Fruit fly (Drosophila melanogaster) whole organism, embryonic: Measurements from ENCODE around the gene Adck5.

Source experiments
- Antp ChIP-seq: fragments of 200-800 bp; sonication (Bioruptor generic); optimal IDR thresholded peaks from 3 replicates; lab custom pipeline; 2016; ENCODE audit warnings: missing biosample characterization, missing genetic modification characterization
- B-H1 ChIP-seq: fragments of 200-800 bp; sonication (Bioruptor generic); IDR thresholded peaks from 3 replicates; pipeline ENCODE4 v1.3.6; 2022; ENCODE audit warnings: missing biosample characterization, missing genetic modification characterization
- B-H2 ChIP-seq: fragments of 200-800 bp; sonication (Bioruptor generic); optimal IDR thresholded peaks from 2 replicates; lab custom pipeline; 2018; ENCODE audit warnings: missing biosample characterization, mild to moderate bottlenecking, missing genetic modification characterization
- Bdp1 ChIP-seq: fragments of 200-800 bp; sonication (Bioruptor generic); optimal IDR thresholded peaks from 3 replicates; lab custom pipeline; 2016; ENCODE audit warnings: missing biosample characterization, missing genetic modification characterization
- Blimp-1 ChIP-seq: fragments of 200-800 bp; sonication (Bioruptor generic); optimal IDR thresholded peaks from 3 replicates; lab custom pipeline; 2018; ENCODE audit warnings: missing biosample characterization, missing genetic modification characterization, mild to moderate bottlenecking, moderate library complexity, missing genetic modification reagents
- CG11247 ChIP-seq: fragments of 200-800 bp; sonication (Bioruptor generic); IDR thresholded peaks from 2 replicates; pipeline ENCODE4 v1.3.6; 2022; ENCODE audit warnings: missing biosample characterization, missing genetic modification characterization
- CG11723 ChIP-seq: fragments of 200-800 bp; sonication (Bioruptor generic); optimal IDR thresholded peaks from 2 replicates; lab custom pipeline; 2017; ENCODE audit warnings: missing biosample characterization, mild to moderate bottlenecking, missing genetic modification characterization
- CG1233 ChIP-seq: fragments of 200-800 bp; sonication (Bioruptor generic); optimal IDR thresholded peaks from 4 replicates; lab custom pipeline; 2018; ENCODE audit warnings: missing biosample characterization, mild to moderate bottlenecking, missing genetic modification characterization
- CG13296 ChIP-seq: fragments of 200-800 bp; sonication (Bioruptor generic); optimal IDR thresholded peaks from 3 replicates; lab custom pipeline; 2018; ENCODE audit warnings: missing biosample characterization, mild to moderate bottlenecking, missing genetic modification characterization
- CG17912 ChIP-seq: fragments of 200-800 bp; sonication (Bioruptor generic); optimal IDR thresholded peaks from 2 replicates; lab custom pipeline; 2018; ENCODE audit warnings: missing biosample characterization, mild to moderate bottlenecking, missing genetic modification characterization
- CG18476 ChIP-seq: fragments of 200-800 bp; sonication (Bioruptor generic); optimal IDR thresholded peaks from 2 replicates; lab custom pipeline; 2016; ENCODE audit warnings: missing biosample characterization, mild to moderate bottlenecking, missing genetic modification characterization
- CG18764 ChIP-seq: fragments of 200-800 bp; sonication (Bioruptor generic); optimal IDR thresholded peaks from 3 replicates; lab custom pipeline; 2016; ENCODE audit warnings: missing biosample characterization, missing genetic modification characterization
- CG31441 ChIP-seq: fragments of 200-800 bp; sonication (Bioruptor generic); IDR thresholded peaks from 2 replicates; pipeline ENCODE4 v1.3.6; 2022; ENCODE audit warnings: missing biosample characterization, missing genetic modification characterization
- CG3163 ChIP-seq: fragments of 200-800 bp; sonication (Bioruptor generic); optimal IDR thresholded peaks from 3 replicates; lab custom pipeline; 2016; ENCODE audit warnings: missing biosample characterization, missing genetic modification characterization
- CG34422 ChIP-seq: fragments of 200-800 bp; sonication (Bioruptor generic); IDR thresholded peaks from 3 replicates; pipeline ENCODE4 v1.3.6; 2022; ENCODE audit warnings: missing biosample characterization, missing genetic modification characterization
- CG6854 ChIP-seq: fragments of 200-800 bp; sonication (Bioruptor generic); optimal IDR thresholded peaks from 3 replicates; lab custom pipeline; 2017; ENCODE audit warnings: missing biosample characterization, mild to moderate bottlenecking, missing genetic modification characterization
- CG7786 ChIP-seq: fragments of 200-800 bp; sonication (Bioruptor generic); optimal IDR thresholded peaks from 2 replicates; lab custom pipeline; 2016; ENCODE audit warnings: missing biosample characterization, missing genetic modification characterization
- CG7987 ChIP-seq: fragments of 200-800 bp; sonication (Bioruptor generic); optimal IDR thresholded peaks from 2 replicates; lab custom pipeline; 2018; ENCODE audit warnings: missing biosample characterization, mild to moderate bottlenecking, missing genetic modification characterization, moderate library complexity
- CG8388 ChIP-seq: fragments of 200-800 bp; sonication (Bioruptor generic); optimal IDR thresholded peaks from 2 replicates; lab custom pipeline; 2019; ENCODE audit warnings: missing biosample characterization, mild to moderate bottlenecking, missing genetic modification characterization, moderate library complexity
- D ChIP-seq, 2 experiments: fragments of 200-800 bp in 1 of 2; fragments of >200 bp in 1 of 2; sonication (Bioruptor generic) in 1 of 2; optimal IDR thresholded peaks; 2 replicates in 1 of 2; 3 replicates in 1 of 2; lab custom pipeline; 2017; ENCODE audit warnings: mild to moderate bottlenecking in 1 of 2, missing biosample characterization in 1 of 2, missing genetic modification characterization in 1 of 2, missing genetic modification reagents in 1 of 2
- Dll ChIP-seq: fragments of 200-800 bp; sonication (Bioruptor generic); IDR thresholded peaks from 4 replicates; pipeline ENCODE4 v1.3.6; 2022; ENCODE audit warnings: missing biosample characterization, missing genetic modification characterization; ENCODE audit not compliant: partially characterized antibody
- Eip74EF ChIP-seq, 2 experiments: fragments of 200-800 bp in 1 of 2; fragments of >200 bp in 1 of 2; sonication (Bioruptor generic) in 1 of 2; optimal IDR thresholded peaks; 2 replicates each; lab custom pipeline; 2017 to 2019; ENCODE audit warnings: missing biosample characterization in 2 of 2, missing genetic modification characterization in 2 of 2, mild to moderate bottlenecking in 1 of 2, moderate library complexity in 1 of 2
- Elba2 ChIP-seq: fragments of 200-800 bp; sonication (Bioruptor generic); optimal IDR thresholded peaks from 3 replicates; lab custom pipeline; 2016; ENCODE audit warnings: missing biosample characterization, missing genetic modification characterization
- Ets97D ChIP-seq: fragments of 200-800 bp; sonication (Bioruptor generic); optimal IDR thresholded peaks from 3 replicates; lab custom pipeline; 2016; ENCODE audit warnings: missing biosample characterization, missing genetic modification characterization
- Fer1 ChIP-seq: fragments of 200-800 bp; sonication (Bioruptor generic); optimal IDR thresholded peaks from 2 replicates; lab custom pipeline; 2017; ENCODE audit warnings: missing biosample characterization, mild to moderate bottlenecking, missing genetic modification characterization
- HLH3B ChIP-seq: fragments of 200-800 bp; sonication (Bioruptor generic); IDR thresholded peaks from 2 replicates; pipeline ENCODE4 v1.3.6; 2022; ENCODE audit warnings: missing biosample characterization, missing genetic modification characterization
- MTF-1 ChIP-seq: fragments of 200-800 bp; sonication (Bioruptor generic); optimal IDR thresholded peaks from 2 replicates; lab custom pipeline; 2018; ENCODE audit warnings: missing biosample characterization, mild to moderate bottlenecking, missing genetic modification characterization, borderline replicate concordance
- Myb ChIP-seq: fragments of 200-800 bp; sonication (Bioruptor generic); optimal IDR thresholded peaks from 2 replicates; lab custom pipeline; 2016; ENCODE audit warnings: missing biosample characterization, missing genetic modification characterization
- PHDP ChIP-seq: fragments of 200-800 bp; sonication (Bioruptor generic); optimal IDR thresholded peaks from 3 replicates; lab custom pipeline; 2018; ENCODE audit warnings: missing biosample characterization, mild to moderate bottlenecking, missing genetic modification characterization, moderate library complexity
- Six4 ChIP-seq: fragments of 200-800 bp; sonication (Bioruptor generic); optimal IDR thresholded peaks from 2 replicates; lab custom pipeline; 2016; ENCODE audit warnings: missing biosample characterization, missing genetic modification characterization
- Sox100B ChIP-seq: fragments of 200-800 bp; sonication (Bioruptor generic); optimal IDR thresholded peaks from 3 replicates; lab custom pipeline; 2018; ENCODE audit warnings: missing biosample characterization, mild to moderate bottlenecking, missing genetic modification characterization
- Taf1 ChIP-seq: fragments of 200-800 bp; sonication (Bioruptor generic); IDR thresholded peaks from 2 replicates; pipeline ENCODE4 v1.3.6; 2022; ENCODE audit warnings: missing biosample characterization, missing genetic modification characterization
- Trl ChIP-seq, 3 experiments: fragments of >200 bp in 2 of 3; fragments of 200-800 bp in 1 of 3; sonication (Bioruptor generic) in 1 of 3; optimal IDR thresholded peaks; 2 replicates in 1 of 3; 3 replicates in 2 of 3; lab custom pipeline; 2016 to 2017; ENCODE audit warnings: missing biosample characterization in 1 of 3, missing genetic modification characterization in 1 of 3
- chif ChIP-seq, 2 experiments: fragments of 200-800 bp; sonication (Bioruptor generic); optimal IDR thresholded peaks; 3 replicates each; lab custom pipeline; 2016; ENCODE audit warnings: missing biosample characterization in 2 of 2, missing genetic modification characterization in 2 of 2
- cwo ChIP-seq: fragments of 200-800 bp; sonication (Bioruptor generic); optimal IDR thresholded peaks from 3 replicates; lab custom pipeline; 2017; ENCODE audit warnings: missing biosample characterization, missing genetic modification characterization, mild to moderate bottlenecking, moderate library complexity, missing genetic modification reagents
- danr ChIP-seq: fragments of 200-800 bp; sonication (Bioruptor generic); IDR thresholded peaks from 2 replicates; pipeline ENCODE4 v1.3.6; 2022; ENCODE audit warnings: missing biosample characterization, missing genetic modification characterization
- disco-r ChIP-seq: fragments of 200-800 bp; sonication (Bioruptor generic); optimal IDR thresholded peaks from 2 replicates; lab custom pipeline; 2016; ENCODE audit warnings: missing biosample characterization, missing genetic modification characterization
- exex ChIP-seq: fragments of 200-800 bp; sonication (Bioruptor generic); optimal IDR thresholded peaks from 4 replicates; lab custom pipeline; 2018; ENCODE audit warnings: missing biosample characterization, mild to moderate bottlenecking, missing genetic modification characterization, moderate library complexity
- gro ChIP-seq: fragments of 200-800 bp; sonication (Bioruptor generic); optimal IDR thresholded peaks from 2 replicates; lab custom pipeline; 2016; ENCODE audit warnings: missing biosample characterization, missing genetic modification characterization
- h ChIP-seq: fragments of >200 bp; optimal IDR thresholded peaks from 2 replicates; lab custom pipeline; 2017
- hkb ChIP-seq, 2 experiments: fragments of 200-800 bp in 1 of 2; fragments of >200 bp in 1 of 2; sonication (Bioruptor generic) in 1 of 2; IDR thresholded peaks in 1 of 2; optimal IDR thresholded peaks in 1 of 2; 2 replicates each; pipeline versions ENCODE4 v1.3.6 to Lab custom; 2017 to 2022; ENCODE audit warnings: missing biosample characterization in 1 of 2, missing genetic modification characterization in 1 of 2
- klu ChIP-seq: fragments of 200-800 bp; sonication (Bioruptor generic); IDR thresholded peaks from 2 replicates; pipeline ENCODE4 v1.3.6; 2022; ENCODE audit warnings: missing biosample characterization, missing genetic modification characterization
- peb ChIP-seq: fragments of 200-800 bp; sonication (Bioruptor generic); IDR thresholded peaks from 2 replicates; pipeline ENCODE4 v1.3.6; 2022; ENCODE audit warnings: missing biosample characterization, missing genetic modification characterization
- pita ChIP-seq: fragments of 200-800 bp; sonication (Bioruptor generic); optimal IDR thresholded peaks from 2 replicates; lab custom pipeline; 2017; ENCODE audit warnings: missing biosample characterization, mild to moderate bottlenecking, missing genetic modification characterization
- scrt ChIP-seq: fragments of 200-800 bp; sonication (Bioruptor generic); optimal IDR thresholded peaks from 2 replicates; lab custom pipeline; 2018; ENCODE audit warnings: missing biosample characterization, mild to moderate bottlenecking, missing genetic modification characterization, moderate library complexity
- slbo ChIP-seq: fragments of 200-800 bp; sonication (Bioruptor generic); IDR thresholded peaks from 2 replicates; pipeline ENCODE4 v1.3.6; 2022; ENCODE audit warnings: missing biosample characterization, missing genetic modification characterization
- wdn ChIP-seq: fragments of 200-800 bp; sonication (Bioruptor generic); IDR thresholded peaks from 2 replicates; pipeline ENCODE4 v1.3.6; 2022; ENCODE audit warnings: missing biosample characterization, missing genetic modification characterization
- wek ChIP-seq: fragments of 200-800 bp; sonication (Bioruptor generic); optimal IDR thresholded peaks from 3 replicates; lab custom pipeline; 2018; ENCODE audit warnings: missing biosample characterization, mild to moderate bottlenecking, missing genetic modification characterization, moderate library complexity
- z ChIP-seq: fragments of 200-800 bp; sonication (Bioruptor generic); IDR thresholded peaks from 3 replicates; pipeline ENCODE4 v1.3.6; 2022; ENCODE audit warnings: missing biosample characterization, missing genetic modification characterization
- zfh2 ChIP-seq: fragments of 200-800 bp; sonication (Bioruptor generic); optimal IDR thresholded peaks from 2 replicates; lab custom pipeline; 2016; ENCODE audit warnings: missing biosample characterization, missing genetic modification characterization

Gene Adck5

dm6 chr3L:11123088-11123487 is 46.5 kb upstream of the Adck5 start, which contains the start of the genes Ufd1 and NaPi-III (continued):
- TF ChIP-seq chif (GFP tag; optimal IDR thresholded peaks at IDR 0.05; lab: Kevin White, UChicago), result peak in 1 of 2 experiments; percentile 35
- no peak for TF ChIP-seq PHDP
- no peak for TF ChIP-seq exex (tag; lab: Kevin White, UChicago)
- peak; percentile 46 for TF ChIP-seq zfh2 (GFP tag; lab: Kevin White, UChicago)
- TF ChIP-seq CG6854 (GFP tag; lab: Kevin White, UChicago), result no peak
- TF ChIP-seq Sox100B, result no peak
- TF ChIP-seq CG7786 (GFP tag; lab: Kevin White, UChicago), result no peak
- no peak for TF ChIP-seq CG18764
- TF ChIP-seq Taf1, result no peak
- TF ChIP-seq scrt (GFP tag; lab: Kevin White, UChicago), result no peak
- peak; percentile 10 for TF ChIP-seq Antp (GFP tag; lab: Kevin White, UChicago)
- no peak for TF ChIP-seq Trl (optimal IDR thresholded peaks at IDR 0.05; lab: Kevin White, UChicago)
- peak; percentile 2 for TF ChIP-seq Trl (GFP tag; optimal IDR thresholded peaks at IDR 0.05; lab: Kevin White, UChicago)
- no peak for TF ChIP-seq peb (GFP tag; lab: Robert Waterston, UW)
- peak; percentile 71 for TF ChIP-seq gro
- no peak for TF ChIP-seq CG13296 (GFP tag; lab: Kevin White, UChicago)
- TF ChIP-seq CG17912 (GFP tag; lab: Kevin White, UChicago), result no peak
- TF ChIP-seq CG11247, result no peak
- peak; percentile 69 for TF ChIP-seq CG34422
- no peak for TF ChIP-seq Six4 (GFP tag; lab: Kevin White, UChicago)
- no peak for TF ChIP-seq CG1233 (GFP tag; lab: Kevin White, UChicago)
- peak; percentile 92 for TF ChIP-seq Ets97D (GFP tag; lab: Kevin White, UChicago)
- TF ChIP-seq HLH3B (GFP tag; lab: Robert Waterston, UW), result no peak
- no peak for TF ChIP-seq Blimp-1
- no peak for TF ChIP-seq CG31441 (GFP tag; lab: Robert Waterston, UW)
- TF ChIP-seq hkb (optimal IDR thresholded peaks at IDR 0.05; lab: Kevin White, UChicago), result peak; percentile 35
- no peak for TF ChIP-seq hkb (GFP tag; IDR thresholded peaks at IDR 0.05; lab: Robert Waterston, UW)
- TF ChIP-seq Fer1 (GFP tag; lab: Kevin White, UChicago), result peak; percentile 15
- TF ChIP-seq h (lab: Kevin White, UChicago), result no peak
- TF ChIP-seq cwo (GFP tag; lab: Kevin White, UChicago), result no peak
- TF ChIP-seq Myb (GFP tag; lab: Kevin White, UChicago), result peak; percentile 81
- TF ChIP-seq B-H2 (GFP tag; lab: Kevin White, UChicago), result peak; percentile 64
- TF ChIP-seq Bdp1 (GFP tag; lab: Kevin White, UChicago), result peak; percentile 16
- peak; percentile 94 for TF ChIP-seq pita (GFP tag; lab: Kevin White, UChicago)
- no peak for TF ChIP-seq wdn (GFP tag; lab: Robert Waterston, UW)
- TF ChIP-seq Eip74EF (GFP tag; optimal IDR thresholded peaks at IDR 0.05; lab: Kevin White, UChicago), result no peak
- peak; percentile 76 for TF ChIP-seq slbo (GFP tag; lab: Robert Waterston, UW)
- no peak for TF ChIP-seq wek
- no peak for TF ChIP-seq disco-r
- TF ChIP-seq CG7987 (GFP tag; lab: Kevin White, UChicago), result no peak
- no peak for TF ChIP-seq klu
- TF ChIP-seq danr (GFP tag; lab: Robert Waterston, UW), result no peak
- TF ChIP-seq D (optimal IDR thresholded peaks at IDR 0.05; lab: Kevin White, UChicago), result no peak
- peak; percentile 4 for TF ChIP-seq D (GFP tag; optimal IDR thresholded peaks at IDR 0.05; lab: Kevin White, UChicago)
- TF ChIP-seq MTF-1 (GFP tag; lab: Kevin White, UChicago), result no peak
- no peak for TF ChIP-seq z (GFP tag; lab: Robert Waterston, UW)
- peak; percentile 85 for TF ChIP-seq Dll
- peak; percentile 74 for TF ChIP-seq Elba2 (GFP tag; lab: Kevin White, UChicago)
- no peak for TF ChIP-seq CG18476 (GFP tag; lab: Kevin White, UChicago)
- TF ChIP-seq CG3163 (GFP tag; lab: Kevin White, UChicago), result peak; percentile 15
- no peak for TF ChIP-seq CG11723 (GFP tag; lab: Kevin White, UChicago)
- TF ChIP-seq CG8388 (GFP tag; lab: Kevin White, UChicago), result no peak
- no peak for TF ChIP-seq B-H1
